Fruit fly (Drosophila melanogaster) whole organism, prepupa: Measurements from ENCODE around the gene CG6333.
A peak's percentile ranks its signal among the peaks of the same experiment; 100 is the strongest.

Source experiments
- CG10669 ChIP-seq: fragments of 200-800 bp; sonication (Bioruptor generic); optimal IDR thresholded peaks from 3 replicates; lab custom pipeline; 2018; ENCODE audit warnings: missing biosample characterization, mild to moderate bottlenecking, missing genetic modification characterization, moderate library complexity
- CG15336 ChIP-seq: fragments of 200-800 bp; sonication (Bioruptor generic); IDR thresholded peaks from 2 replicates; pipeline ENCODE4 v1.3.6; 2022; ENCODE audit warnings: missing biosample characterization, missing genetic modification characterization
- CG1621 ChIP-seq: fragments of 200-800 bp; sonication (Bioruptor generic); optimal IDR thresholded peaks from 3 replicates; lab custom pipeline; 2018; ENCODE audit warnings: missing biosample characterization, mild to moderate bottlenecking, missing genetic modification characterization
- CG16779 ChIP-seq: fragments of 200-800 bp; sonication (Bioruptor generic); optimal IDR thresholded peaks from 3 replicates; lab custom pipeline; 2017; ENCODE audit warnings: missing biosample characterization, mild to moderate bottlenecking, missing genetic modification characterization
- CG3032 ChIP-seq: fragments of 200-800 bp; optimal IDR thresholded peaks from 2 replicates; lab custom pipeline; 2019; ENCODE audit warnings: missing biosample characterization, mild to moderate bottlenecking, missing genetic modification characterization, moderate library complexity
- CG31627 ChIP-seq: fragments of 200-800 bp; sonication (Bioruptor generic); optimal IDR thresholded peaks from 3 replicates; lab custom pipeline; 2016; ENCODE audit warnings: missing biosample characterization, missing genetic modification characterization
- CG32006 ChIP-seq: fragments of 200-800 bp; sonication (Bioruptor generic); optimal IDR thresholded peaks from 3 replicates; lab custom pipeline; 2017; ENCODE audit warnings: missing biosample characterization, mild to moderate bottlenecking, missing genetic modification characterization
- CG34406 ChIP-seq: fragments of 200-800 bp; sonication (Bioruptor generic); optimal IDR thresholded peaks from 3 replicates; lab custom pipeline; 2016; ENCODE audit warnings: missing biosample characterization, missing genetic modification characterization
- CG4318 ChIP-seq: fragments of 200-800 bp; sonication (Bioruptor generic); optimal IDR thresholded peaks from 3 replicates; lab custom pipeline; 2017; ENCODE audit warnings: missing biosample characterization, mild to moderate bottlenecking, missing genetic modification characterization
- CG6163 ChIP-seq: fragments of 200-800 bp; sonication (Bioruptor generic); IDR thresholded peaks from 3 replicates; pipeline ENCODE4 v1.3.6; 2022; ENCODE audit warnings: missing biosample characterization, missing genetic modification characterization
- CG6276 ChIP-seq: fragments of 200-800 bp; sonication (Bioruptor generic); optimal IDR thresholded peaks from 2 replicates; lab custom pipeline; 2017; ENCODE audit warnings: missing biosample characterization, mild to moderate bottlenecking, missing genetic modification characterization
- CG6792 ChIP-seq: fragments of 200-800 bp; sonication (Bioruptor generic); optimal IDR thresholded peaks from 3 replicates; lab custom pipeline; 2016; ENCODE audit warnings: missing biosample characterization, missing genetic modification characterization
- CG6808 ChIP-seq: fragments of 200-800 bp; sonication (Bioruptor generic); optimal IDR thresholded peaks from 3 replicates; lab custom pipeline; 2017; ENCODE audit warnings: missing biosample characterization, missing genetic modification characterization, mild to moderate bottlenecking, moderate library complexity, missing genetic modification reagents
- CG6854 ChIP-seq: fragments of 200-800 bp; sonication (Bioruptor generic); optimal IDR thresholded peaks from 2 replicates; lab custom pipeline; 2017; ENCODE audit warnings: missing biosample characterization, mild to moderate bottlenecking, missing genetic modification characterization
- CG7368 ChIP-seq: fragments of 200-800 bp; sonication (Bioruptor generic); optimal IDR thresholded peaks from 3 replicates; lab custom pipeline; 2016; ENCODE audit warnings: missing biosample characterization, missing genetic modification characterization
- CG9139 ChIP-seq: fragments of 200-800 bp; sonication (Bioruptor generic); optimal IDR thresholded peaks from 3 replicates; lab custom pipeline; 2017; ENCODE audit warnings: missing biosample characterization, mild to moderate bottlenecking, missing genetic modification characterization
- Eip75B ChIP-seq: fragments of 200-800 bp; sonication (Bioruptor generic); optimal IDR thresholded peaks from 3 replicates; lab custom pipeline; 2016; ENCODE audit warnings: missing biosample characterization, missing genetic modification characterization
- Eip93F ChIP-seq: fragments of 200-800 bp; sonication (Bioruptor generic); optimal IDR thresholded peaks from 2 replicates; lab custom pipeline; 2016; ENCODE audit warnings: missing biosample characterization, mild to moderate bottlenecking, missing genetic modification characterization
- Ets21C ChIP-seq: fragments of 200-800 bp; sonication (Bioruptor generic); optimal IDR thresholded peaks from 3 replicates; lab custom pipeline; 2016; ENCODE audit warnings: missing biosample characterization, missing genetic modification characterization
- Gug ChIP-seq: fragments of 200-800 bp; sonication (Bioruptor generic); IDR thresholded peaks from 2 replicates; pipeline ENCODE4 v1.3.6; 2022; ENCODE audit warnings: missing biosample characterization, missing genetic modification characterization
- Hr38 ChIP-seq: sonication (Bioruptor generic); optimal IDR thresholded peaks from 2 replicates; lab custom pipeline; 2016; ENCODE audit warnings: missing biosample characterization, missing genetic modification characterization
- Hr39 ChIP-seq: fragments of 200-800 bp; sonication (Bioruptor generic); optimal IDR thresholded peaks from 2 replicates; lab custom pipeline; 2016; ENCODE audit warnings: missing biosample characterization, missing genetic modification characterization
- Lpt ChIP-seq: fragments of 200-800 bp; sonication (Bioruptor generic); optimal IDR thresholded peaks from 3 replicates; lab custom pipeline; 2016; ENCODE audit warnings: missing biosample characterization, missing genetic modification characterization
- OdsH ChIP-seq: fragments of 200-800 bp; sonication (Bioruptor generic); optimal IDR thresholded peaks from 3 replicates; lab custom pipeline; 2016; ENCODE audit warnings: missing biosample characterization, missing genetic modification characterization
- Smox ChIP-seq: fragments of 200-800 bp; sonication (Bioruptor generic); optimal IDR thresholded peaks from 3 replicates; lab custom pipeline; 2016; ENCODE audit warnings: missing biosample characterization, missing genetic modification characterization
- Sox14 ChIP-seq: fragments of 200-800 bp; sonication (Bioruptor generic); optimal IDR thresholded peaks from 3 replicates; lab custom pipeline; 2016; ENCODE audit warnings: missing biosample characterization, missing genetic modification characterization
- Sox15 ChIP-seq: fragments of 200-800 bp; sonication (Bioruptor generic); optimal IDR thresholded peaks from 3 replicates; lab custom pipeline; 2016; ENCODE audit warnings: missing biosample characterization, missing genetic modification characterization
- dac ChIP-seq: fragments of 200-800 bp; sonication (Bioruptor generic); optimal IDR thresholded peaks from 2 replicates; lab custom pipeline; 2017; ENCODE audit warnings: missing biosample characterization, mild to moderate bottlenecking, missing genetic modification characterization
- dsx ChIP-seq: fragments of 200-800 bp; optimal IDR thresholded peaks from 3 replicates; lab custom pipeline; 2019; ENCODE audit warnings: missing biosample characterization, mild to moderate bottlenecking, missing genetic modification characterization, moderate library complexity; ENCODE audit not compliant: poor library complexity, severe bottlenecking
- esn ChIP-seq: fragments of 200-800 bp; sonication (Bioruptor generic); optimal IDR thresholded peaks from 2 replicates; lab custom pipeline; 2016; ENCODE audit warnings: missing biosample characterization, mild to moderate bottlenecking, missing genetic modification characterization, moderate library complexity
- fd59A ChIP-seq: fragments of 200-800 bp; sonication (Bioruptor generic); optimal IDR thresholded peaks from 2 replicates; lab custom pipeline; 2017; ENCODE audit warnings: missing biosample characterization, mild to moderate bottlenecking, missing genetic modification characterization, missing genetic modification reagents
- fd85E ChIP-seq: fragments of 200-800 bp; sonication (Bioruptor generic); optimal IDR thresholded peaks from 3 replicates; lab custom pipeline; 2016; ENCODE audit warnings: missing biosample characterization, missing genetic modification characterization
- fkh ChIP-seq: fragments of 200-800 bp; sonication (Bioruptor generic); optimal IDR thresholded peaks from 3 replicates; lab custom pipeline; 2017; ENCODE audit warnings: missing biosample characterization, mild to moderate bottlenecking, missing genetic modification characterization, moderate library complexity
- lz ChIP-seq: fragments of 200-800 bp; sonication (Bioruptor generic); optimal IDR thresholded peaks from 3 replicates; lab custom pipeline; 2016; ENCODE audit warnings: missing biosample characterization, missing genetic modification characterization
- net ChIP-seq: fragments of 200-800 bp; sonication (Bioruptor generic); optimal IDR thresholded peaks from 3 replicates; lab custom pipeline; 2016; ENCODE audit warnings: missing biosample characterization, missing genetic modification characterization
- pdm3 ChIP-seq: fragments of 200-800 bp; sonication (Bioruptor generic); optimal IDR thresholded peaks from 3 replicates; lab custom pipeline; 2016; ENCODE audit warnings: missing biosample characterization, missing genetic modification characterization
- spab ChIP-seq: fragments of 200-800 bp; sonication (Bioruptor generic); optimal IDR thresholded peaks from 2 replicates; lab custom pipeline; 2017; ENCODE audit warnings: missing biosample characterization, mild to moderate bottlenecking, missing genetic modification characterization, missing genetic modification reagents
- ss ChIP-seq, 2 experiments: fragments of 200-800 bp; sonication (Bioruptor generic); optimal IDR thresholded peaks; 2 replicates in 1 of 2; 3 replicates in 1 of 2; lab custom pipeline; 2017 to 2018; ENCODE audit warnings: mild to moderate bottlenecking in 2 of 2, missing biosample characterization in 2 of 2, missing genetic modification characterization in 2 of 2, moderate library complexity in 1 of 2
- svp ChIP-seq: fragments of 200-800 bp; sonication (Bioruptor generic); peaks from one replicate; lab custom pipeline; 2016; ENCODE audit warnings: missing biosample characterization, missing genetic modification characterization
- topi ChIP-seq: fragments of 200-800 bp; sonication (Bioruptor generic); optimal IDR thresholded peaks from 3 replicates; lab custom pipeline; 2016; ENCODE audit warnings: missing biosample characterization, missing genetic modification characterization
- vri ChIP-seq: fragments of 200-800 bp; sonication (Bioruptor generic); optimal IDR thresholded peaks from 3 replicates; lab custom pipeline; 2016; ENCODE audit warnings: missing biosample characterization, mild to moderate bottlenecking, missing genetic modification characterization

Gene CG6333

dm6 chr3L:17444569-17444968 lies 41.5 kb downstream of the CG6333 start:
- TF ChIP-seq dac (no peak), fd59A (GFP tag; lab: Kevin White, UChicago) (no peak), CG6854 (GFP tag; lab: Kevin White, UChicago) (no peak), Smox (no peak)

dm6 chr3L:17441602-17442001 lies 44.4 kb downstream of the CG6333 start:
- TF ChIP-seq svp (GFP tag; lab: Kevin White, UChicago): no peak
- TF ChIP-seq Hr38 (GFP tag; lab: Kevin White, UChicago): no peak
- no peak for TF ChIP-seq lz
- no peak for TF ChIP-seq CG6163 (GFP tag; lab: Robert Waterston, UW)
- no peak for TF ChIP-seq esn (GFP tag; lab: Kevin White, UChicago)
- TF ChIP-seq fkh (GFP tag; lab: Kevin White, UChicago): no peak
- no peak for TF ChIP-seq CG34406 (GFP tag; lab: Kevin White, UChicago)
- no peak for TF ChIP-seq dsx (GFP tag; lab: Kevin White, UChicago)

dm6 chr3L:17438872-17439495 lies 47.0 kb downstream of the CG6333 start, which contains the start of gene CG18265:
TSS of gene CG18265 (plus strand) at chr3L:17439401.
- TF ChIP-seq Hr38 (GFP tag; lab: Kevin White, UChicago): no peak
- TF ChIP-seq CG9139 (GFP tag; lab: Kevin White, UChicago): no peak
- TF ChIP-seq CG7368 (GFP tag; lab: Kevin White, UChicago): peak; percentile 4
- no peak for TF ChIP-seq fd59A (GFP tag; lab: Kevin White, UChicago)

- TF ChIP-seq topi (no peak), Hr39 (GFP tag; lab: Kevin White, UChicago) (no peak), CG1621 (tag; lab: Kevin White, UChicago) (no peak), fd85E (no peak), OdsH (GFP tag; lab: Kevin White, UChicago) (no peak), Sox15 (GFP tag; lab: Kevin White, UChicago) (no peak), CG4318 (no peak), CG10669 (GFP tag; lab: Kevin White, UChicago) (no peak), CG6792 (no peak), Ets21C (GFP tag; lab: Kevin White, UChicago) (no peak), dsx (GFP tag; lab: Kevin White, UChicago) (no peak), Lpt (no peak)
Measured at dm6 chr3L:17436331-17436730, 49.7 kb downstream of the CG6333 start, which contains the start of gene CG12229. TSS of gene CG12229 (minus strand) at chr3L:17436431.

dm6 chr3L:17433555-17433954 lies 52.5 kb downstream of the CG6333 start, which contains the start of the genes Coq4 and CG32176:
TSS of gene Coq4 (minus strand) at chr3L:17433621.
TSS of gene CG32176 (plus strand) at chr3L:17433868.
- TF ChIP-seq CG6792 (peak; percentile 97), CG15336 (peak; percentile 94), esn (GFP tag; lab: Kevin White, UChicago) (peak; percentile 99), CG9139 (GFP tag; lab: Kevin White, UChicago) (peak; percentile 82), CG6276 (peak; percentile 89), pdm3 (GFP tag; lab: Kevin White, UChicago) (peak; percentile 99), spab (GFP tag; lab: Kevin White, UChicago) (peak; percentile 86), net (GFP tag; lab: Kevin White, UChicago) (peak; percentile 98), CG6808 (peak; percentile 86), CG7368 (GFP tag; lab: Kevin White, UChicago) (peak; percentile 96), CG1621 (tag; lab: Kevin White, UChicago) (peak; percentile 94), Eip93F (peak; percentile 93), lz (peak; percentile 98), vri (GFP tag; lab: Kevin White, UChicago) (peak; percentile 94), fd59A (GFP tag; lab: Kevin White, UChicago) (peak; percentile 88), CG32006 (GFP tag; lab: Kevin White, UChicago) (peak; percentile 97), ss (GFP tag; optimal IDR thresholded peaks at IDR 0.05; lab: Kevin White, UChicago) (peak; percentile 77 to 89), Eip75B (GFP tag; lab: Kevin White, UChicago) (peak; percentile 97), Ets21C (GFP tag; lab: Kevin White, UChicago) (peak; percentile 98), CG31627 (GFP tag; lab: Kevin White, UChicago) (peak; percentile 99), Gug (GFP tag; lab: Robert Waterston, UW) (peak; percentile 96), CG3032 (peak; percentile 96), CG16779 (tag; lab: Kevin White, UChicago) (peak; percentile 83), dac (peak; percentile 93), Lpt (peak; percentile 96), Sox14 (GFP tag; lab: Kevin White, UChicago) (peak; percentile 98), CG10669 (GFP tag; lab: Kevin White, UChicago) (peak; percentile 94)
